Worm (Caenorhabditis elegans) whole organism, late embryonic: ENCODE results near the gene str-246.

Experiments
- C08G9.2 ChIP-seq: sonication (generic microtip); optimal IDR thresholded peaks from 2 replicates; lab custom pipeline; 2016; ENCODE audit warnings: mild to moderate bottlenecking, missing genetic modification characterization, moderate library complexity, missing compliant biosample characterization
- K02D7.2 ChIP-seq: sonication (generic microtip); optimal IDR thresholded peaks from 2 replicates; lab custom pipeline; 2017; ENCODE audit warnings: mild to moderate bottlenecking, missing genetic modification characterization, missing compliant biosample characterization
- K09A11.1 ChIP-seq: sonication (generic microtip); optimal IDR thresholded peaks from 2 replicates; lab custom pipeline; 2017; ENCODE audit warnings: antibody characterized with exemption, mild to moderate bottlenecking, missing genetic modification characterization, missing compliant biosample characterization; ENCODE audit not compliant: insufficient read depth
- ceh-14 ChIP-seq: sonication (generic microtip); optimal IDR thresholded peaks from 2 replicates; lab custom pipeline; 2016; ENCODE audit warnings: missing genotype, missing genetic modification characterization, missing compliant biosample characterization
- ceh-19 ChIP-seq: fragments of 200-800 bp; sonication (Bioruptor generic); optimal IDR thresholded peaks from 2 replicates; lab custom pipeline; 2018; ENCODE audit warnings: mild to moderate bottlenecking, missing genetic modification characterization, missing compliant biosample characterization
- ceh-2 ChIP-seq: sonication (generic microtip); optimal IDR thresholded peaks from 2 replicates; lab custom pipeline; 2016; ENCODE audit warnings: missing genotype, missing genetic modification characterization, missing compliant biosample characterization
- ceh-22 ChIP-seq: sonication (generic microtip); optimal IDR thresholded peaks from 2 replicates; lab custom pipeline; 2017; ENCODE audit warnings: missing biosample characterization, missing genetic modification characterization
- ceh-24 ChIP-seq: sonication (generic microtip); optimal IDR thresholded peaks from 2 replicates; lab custom pipeline; 2016; ENCODE audit warnings: mild to moderate bottlenecking, missing genetic modification characterization, missing compliant biosample characterization
- ceh-30 ChIP-seq: fragments of 150-350 bp; optimal IDR thresholded peaks from 2 replicates; lab custom pipeline; 2014; ENCODE audit warnings: missing biosample characterization, missing genetic modification characterization
- ceh-31 ChIP-seq: sonication (generic microtip); optimal IDR thresholded peaks from 2 replicates; lab custom pipeline; 2016; ENCODE audit warnings: missing genetic modification characterization, missing compliant biosample characterization
- ceh-34 ChIP-seq: sonication (generic microtip); optimal IDR thresholded peaks from 2 replicates; lab custom pipeline; 2016; ENCODE audit warnings: mild to moderate bottlenecking, missing genetic modification characterization, missing compliant biosample characterization
- ceh-45 ChIP-seq: fragments of 200-800 bp; sonication (Bioruptor generic); IDR thresholded peaks from 2 replicates; pipeline ENCODE4 v1.3.6; 2022; ENCODE audit warnings: missing genetic modification reagents, missing genetic modification characterization, missing compliant biosample characterization
- che-1 ChIP-seq: sonication (generic microtip); optimal IDR thresholded peaks from 2 replicates; lab custom pipeline; 2016; ENCODE audit warnings: mild to moderate bottlenecking, missing genetic modification characterization, missing compliant biosample characterization
- dmd-4 ChIP-seq: sonication (generic microtip); optimal IDR thresholded peaks from 2 replicates; lab custom pipeline; 2016; ENCODE audit warnings: borderline replicate concordance, missing genetic modification characterization, missing compliant biosample characterization
- dve-1 ChIP-seq: sonication (generic microtip); optimal IDR thresholded peaks from 2 replicates; lab custom pipeline; 2017; ENCODE audit warnings: antibody characterized with exemption, mild to moderate bottlenecking, missing genetic modification characterization, missing compliant biosample characterization
- ets-4 ChIP-seq: sonication (generic microtip); optimal IDR thresholded peaks from 2 replicates; lab custom pipeline; 2016; ENCODE audit warnings: missing genetic modification characterization, missing compliant biosample characterization
- eyg-1 ChIP-seq: sonication (generic microtip); optimal IDR thresholded peaks from 2 replicates; lab custom pipeline; 2016; ENCODE audit warnings: missing genotype, missing genetic modification characterization, missing compliant biosample characterization
- fkh-10 ChIP-seq: fragments of 150-350 bp; optimal IDR thresholded peaks from 2 replicates; lab custom pipeline; 2014; ENCODE audit warnings: missing biosample characterization, missing genetic modification reagents, missing genetic modification characterization
- fkh-6 ChIP-seq: sonication (generic microtip); optimal IDR thresholded peaks from 2 replicates; lab custom pipeline; 2016; ENCODE audit warnings: missing genetic modification characterization, missing compliant biosample characterization
- gmeb-2 ChIP-seq: sonication (generic microtip); optimal IDR thresholded peaks from 2 replicates; lab custom pipeline; 2016; ENCODE audit warnings: missing genetic modification characterization, inconsistent platforms, missing compliant biosample characterization
- hlh-30 ChIP-seq: sonication (generic microtip); optimal IDR thresholded peaks from 2 replicates; lab custom pipeline; 2017; ENCODE audit warnings: antibody characterized with exemption, missing genetic modification characterization, missing compliant biosample characterization; ENCODE audit not compliant: insufficient read depth
- hlh-8 ChIP-seq: sonication (generic microtip); optimal IDR thresholded peaks from 2 replicates; lab custom pipeline; 2016; ENCODE audit warnings: missing genotype, missing genetic modification characterization, missing compliant biosample characterization
- lin-11 ChIP-seq: fragments of 200-800 bp; sonication (Bioruptor generic); optimal IDR thresholded peaks from 2 replicates; lab custom pipeline; 2018; ENCODE audit warnings: mild to moderate bottlenecking, missing genetic modification characterization, missing compliant biosample characterization
- madf-2 ChIP-seq: sonication (generic microtip); optimal IDR thresholded peaks from 2 replicates; lab custom pipeline; 2017; ENCODE audit warnings: missing genetic modification characterization, missing compliant biosample characterization
- mec-3 ChIP-seq: sonication (generic microtip); optimal IDR thresholded peaks from 2 replicates; lab custom pipeline; 2016; ENCODE audit warnings: borderline replicate concordance, missing genetic modification characterization, missing compliant biosample characterization
- nfya-1 ChIP-seq: sonication (generic microtip); optimal IDR thresholded peaks from 2 replicates; lab custom pipeline; 2017; ENCODE audit warnings: missing genetic modification characterization, mild to moderate bottlenecking, missing compliant biosample characterization, antibody characterized with exemption, moderate library complexity
- nhr-232 ChIP-seq: sonication (generic microtip); optimal IDR thresholded peaks from 2 replicates; lab custom pipeline; 2016; ENCODE audit warnings: missing genetic modification characterization, missing compliant biosample characterization
- npax-4 ChIP-seq: sonication (generic microtip); optimal IDR thresholded peaks from 2 replicates; lab custom pipeline; 2016; ENCODE audit warnings: missing genetic modification characterization, missing compliant biosample characterization
- odd-2 ChIP-seq: sonication (generic microtip); optimal IDR thresholded peaks from 2 replicates; lab custom pipeline; 2017; ENCODE audit warnings: antibody characterized with exemption, mild to moderate bottlenecking, missing genetic modification characterization, missing compliant biosample characterization
- pag-3 ChIP-seq: sonication (generic microtip); optimal IDR thresholded peaks from 2 replicates; lab custom pipeline; 2016; ENCODE audit warnings: missing compliant biosample characterization, missing genetic modification characterization, borderline replicate concordance
- pha-2 ChIP-seq: sonication (generic microtip); optimal IDR thresholded peaks from 2 replicates; lab custom pipeline; 2017; ENCODE audit warnings: mild to moderate bottlenecking, missing genetic modification characterization, missing compliant biosample characterization
- pha-4 ChIP-seq: fragments of 150-350 bp; optimal IDR thresholded peaks from 2 replicates; lab custom pipeline; 2018; ENCODE audit warnings: missing biosample characterization, missing genetic modification reagents, missing genetic modification characterization
- pqm-1 ChIP-seq: sonication (generic microtip); optimal IDR thresholded peaks from 2 replicates; lab custom pipeline; 2016; ENCODE audit warnings: missing genetic modification characterization, missing compliant biosample characterization
- pros-1 ChIP-seq: fragments of 150-350 bp; optimal IDR thresholded peaks from 2 replicates; lab custom pipeline; 2014; ENCODE audit warnings: missing biosample characterization, missing genetic modification reagents, missing genetic modification characterization
- sdc-2 ChIP-seq: sonication (generic microtip); optimal IDR thresholded peaks from 2 replicates; lab custom pipeline; 2016; ENCODE audit warnings: missing genotype, missing genetic modification characterization, missing compliant biosample characterization
- sox-4 ChIP-seq: sonication (generic microtip); optimal IDR thresholded peaks from 2 replicates; lab custom pipeline; 2017; ENCODE audit warnings: mild to moderate bottlenecking, missing genetic modification characterization, inconsistent platforms, missing compliant biosample characterization
- tbx-2 ChIP-seq: sonication (generic microtip); optimal IDR thresholded peaks from 2 replicates; lab custom pipeline; 2016; ENCODE audit warnings: missing genetic modification characterization, missing compliant biosample characterization
- ttx-3 ChIP-seq: sonication (generic microtip); optimal IDR thresholded peaks from 2 replicates; lab custom pipeline; 2016; ENCODE audit warnings: missing genetic modification reagents, missing genetic modification characterization, missing compliant biosample characterization
- unc-3 ChIP-seq, 2 experiments: fragments of 200-800 bp in 1 of 2; sonication (Bioruptor generic) in 1 of 2; sonication (generic microtip) in 1 of 2; conservative IDR thresholded peaks in 1 of 2; optimal IDR thresholded peaks in 1 of 2; 2 replicates each; pipeline versions ENCODE4 v1.3.6 to Lab custom; 2016 to 2022; ENCODE audit warnings: missing compliant biosample characterization in 2 of 2, missing genetic modification characterization in 2 of 2, missing genetic modification reagents in 1 of 2
- unc-42 ChIP-seq: sonication (generic microtip); optimal IDR thresholded peaks from 2 replicates; lab custom pipeline; 2016; ENCODE audit warnings: missing genotype, missing genetic modification characterization, missing compliant biosample characterization
- unc-86 ChIP-seq: sonication (generic microtip); optimal IDR thresholded peaks from 2 replicates; lab custom pipeline; 2016; ENCODE audit warnings: missing genetic modification characterization, missing compliant biosample characterization
- zip-5 ChIP-seq: sonication (generic microtip); optimal IDR thresholded peaks from 2 replicates; lab custom pipeline; 2016; ENCODE audit warnings: missing genetic modification characterization, missing compliant biosample characterization
- ztf-16 ChIP-seq: sonication (generic microtip); optimal IDR thresholded peaks from 2 replicates; lab custom pipeline; 2017; ENCODE audit warnings: missing genetic modification characterization, missing compliant biosample characterization

str-246 gene

ce11 chrIII:11046549-11046948 is 31.0 kb upstream of the str-246 start:
- TF ChIP-seq unc-3 (GFP tag; conservative IDR thresholded peaks at IDR 0.05; lab: Robert Waterston, UW) (no peak), unc-3 (tag; optimal IDR thresholded peaks at IDR 0.05; lab: Kevin White, UChicago) (no peak)

DNA sequence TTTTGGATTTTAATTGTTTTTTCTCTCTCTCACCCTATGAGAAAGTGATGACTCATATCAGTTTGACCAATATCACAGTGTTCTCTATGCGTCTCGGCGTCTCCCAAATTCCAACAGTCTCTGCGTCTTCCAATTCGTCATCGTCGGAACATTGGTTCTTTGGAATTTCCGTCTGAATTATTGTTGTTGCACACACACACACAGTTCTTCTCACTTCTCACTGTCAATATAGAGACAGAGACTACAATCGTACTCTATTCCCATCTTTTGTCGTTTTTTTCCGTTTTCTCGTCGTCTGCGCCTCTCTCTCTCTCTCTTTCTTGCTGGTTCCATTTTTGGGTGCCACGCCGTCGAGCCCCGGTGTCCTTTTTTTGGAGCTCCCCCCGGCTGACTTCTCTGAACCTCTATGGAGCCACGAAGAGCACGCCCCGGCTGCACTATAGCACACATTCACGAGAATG is 26.8 kb upstream of the str-246 start:
- TF ChIP-seq ceh-45 (GFP tag; lab: Robert Waterston, UW): no peak
- TF ChIP-seq unc-42: no peak
- TF ChIP-seq K02D7.2 (tag; lab: Kevin White, UChicago): no peak
- TF ChIP-seq ceh-14 (tag; lab: Kevin White, UChicago): no peak
- TF ChIP-seq dmd-4: no peak
- no peak for TF ChIP-seq zip-5
- no peak for TF ChIP-seq ceh-2
- no peak for TF ChIP-seq pha-4 (tag; lab: Kevin White, UChicago)
- TF ChIP-seq, all 69 proteins: peak for 0

DNA sequence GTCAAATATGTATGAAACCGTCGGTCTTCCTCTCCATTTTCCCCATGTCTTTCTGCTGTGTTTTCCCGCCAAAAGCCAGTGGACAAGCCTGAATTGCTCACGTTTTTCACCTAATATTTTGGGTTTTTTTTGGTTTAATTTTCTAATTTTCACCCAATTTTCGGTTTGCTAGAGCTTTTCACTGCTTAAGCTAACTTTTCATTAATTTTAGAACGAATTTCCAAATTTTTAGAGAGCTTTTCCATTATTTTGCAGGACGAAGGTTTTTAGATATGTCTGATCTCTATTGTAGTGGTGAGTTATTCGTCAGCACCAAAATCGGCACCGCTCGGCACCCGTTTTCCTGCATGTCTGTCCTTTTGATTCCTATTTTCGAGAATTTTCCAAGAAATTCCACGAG is 23.9 kb upstream of the str-246 start:
- no peak for TF ChIP-seq unc-42
- no peak for TF ChIP-seq ets-4 (tag; lab: Kevin White, UChicago)
- TF ChIP-seq nhr-232 (tag; lab: Kevin White, UChicago): no peak
- no peak for TF ChIP-seq madf-2 (tag; lab: Kevin White, UChicago)
- no peak for TF ChIP-seq gmeb-2
- no peak for TF ChIP-seq fkh-6 (tag; lab: Kevin White, UChicago)
- TF ChIP-seq pha-2 (tag; lab: Kevin White, UChicago): no peak

DNA sequence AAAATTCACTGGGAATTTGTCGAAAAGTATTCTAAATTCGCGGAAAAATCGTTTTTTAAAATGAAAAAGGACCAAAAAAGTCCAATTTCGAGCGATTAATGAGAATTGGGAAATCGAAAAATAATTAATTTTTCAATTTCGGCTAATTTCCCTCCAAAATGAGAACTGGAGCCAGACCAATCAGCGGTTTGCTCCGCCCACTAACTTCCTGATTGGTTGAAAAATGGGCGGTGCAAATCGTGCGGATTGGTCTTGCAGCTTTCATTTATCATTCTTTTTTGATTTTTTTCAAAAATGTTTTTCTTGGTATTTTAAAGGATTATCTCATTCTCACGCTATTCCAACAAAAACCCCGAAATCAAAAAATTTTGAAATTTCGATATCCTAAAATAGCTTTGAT is 23.5 kb upstream of the str-246 start:
- no peak for TF ChIP-seq unc-86
- TF ChIP-seq ceh-19: no peak
- TF ChIP-seq nfya-1: peak; percentile 97

DNA sequence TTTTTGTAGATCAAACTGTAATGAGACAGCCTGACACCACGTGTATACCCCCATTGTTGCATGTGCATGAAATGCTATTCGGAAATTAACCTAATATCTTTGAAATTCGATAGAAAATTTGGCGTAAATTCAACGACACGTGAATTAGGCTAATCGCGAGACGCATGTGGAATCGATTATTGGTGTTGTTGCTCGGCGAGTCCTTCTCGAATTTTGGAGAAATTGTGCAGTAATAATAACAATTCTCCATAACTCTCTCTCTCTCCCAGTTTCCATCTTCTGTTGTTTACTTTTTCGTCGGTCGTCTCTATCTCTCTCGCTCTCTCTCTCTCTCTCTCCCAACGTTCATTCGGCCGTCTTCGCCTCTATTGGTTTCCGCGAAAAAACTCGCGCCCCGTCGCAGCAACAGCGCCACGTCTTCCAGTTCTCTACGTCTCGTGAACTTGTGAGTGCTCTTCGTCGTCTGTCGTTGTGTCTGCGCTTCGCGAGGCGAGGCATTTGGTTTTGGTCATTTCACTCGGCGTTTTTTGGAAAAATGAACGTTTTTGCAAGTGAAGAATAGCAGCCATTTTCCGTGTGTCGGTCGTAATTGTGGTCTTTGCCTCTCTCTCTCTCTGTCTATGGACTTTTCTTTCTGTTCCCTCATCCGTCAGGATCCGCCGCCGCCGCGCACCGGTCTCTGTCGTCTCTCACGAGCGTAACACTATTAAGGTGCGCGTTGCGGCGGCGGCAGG is 22.8 kb upstream of the str-246 start:
- no peak for TF ChIP-seq mec-3 (tag; lab: Kevin White, UChicago)
- no peak for TF ChIP-seq hlh-30
- no peak for TF ChIP-seq ceh-24
- no peak for TF ChIP-seq ztf-16
- no peak for TF ChIP-seq tbx-2 (tag; lab: Kevin White, UChicago)
- no peak for TF ChIP-seq pha-2 (tag; lab: Kevin White, UChicago)
- TF ChIP-seq pros-1 (tag; lab: Kevin White, UChicago): peak; percentile 1
- TF ChIP-seq unc-42: no peak
- no peak for TF ChIP-seq lin-11 (tag; lab: Kevin White, UChicago)
- TF ChIP-seq ceh-2: peak; percentile 25
- no peak for TF ChIP-seq sox-4 (tag; lab: Kevin White, UChicago)
- no peak for TF ChIP-seq odd-2 (tag; lab: Kevin White, UChicago)
- TF ChIP-seq eyg-1: no peak
- no peak for TF ChIP-seq pha-4 (tag; lab: Kevin White, UChicago)
- TF ChIP-seq sdc-2 (tag; lab: Kevin White, UChicago): no peak
- TF ChIP-seq hlh-8 (tag; lab: Kevin White, UChicago): no peak
- no peak for TF ChIP-seq nhr-232 (tag; lab: Kevin White, UChicago)
- TF ChIP-seq che-1 (tag; lab: Kevin White, UChicago): no peak
- no peak for TF ChIP-seq K09A11.1 (tag; lab: Kevin White, UChicago)
- peak; percentile 50 for TF ChIP-seq ceh-34 (tag; lab: Kevin White, UChicago)
- TF ChIP-seq ceh-30: no peak
- no peak for TF ChIP-seq fkh-10 (GFP tag; lab: Kevin White, UChicago)
- peak; percentile 42 for TF ChIP-seq ceh-31 (tag; lab: Kevin White, UChicago)
- peak; percentile 45 for TF ChIP-seq ceh-14 (tag; lab: Kevin White, UChicago)
- TF ChIP-seq ceh-22 (tag; lab: Kevin White, UChicago): no peak
- peak; percentile 8 for TF ChIP-seq C08G9.2
- no peak for TF ChIP-seq pag-3 (tag; lab: Kevin White, UChicago)
- no peak for TF ChIP-seq madf-2 (tag; lab: Kevin White, UChicago)
- TF ChIP-seq dve-1: no peak
- TF ChIP-seq pqm-1 (tag; lab: Kevin White, UChicago): no peak
- TF ChIP-seq ttx-3 (tag; lab: Kevin White, UChicago): no peak
- no peak for TF ChIP-seq npax-4 (tag; lab: Kevin White, UChicago)
- TF ChIP-seq nfya-1: peak; percentile 65
- no peak for TF ChIP-seq K02D7.2 (tag; lab: Kevin White, UChicago)
